Worm (Caenorhabditis elegans): ENCODE results near the gene T09F3.7.
A peak's percentile ranks its signal among the peaks of the same experiment; 100 is the strongest.

DNA sequence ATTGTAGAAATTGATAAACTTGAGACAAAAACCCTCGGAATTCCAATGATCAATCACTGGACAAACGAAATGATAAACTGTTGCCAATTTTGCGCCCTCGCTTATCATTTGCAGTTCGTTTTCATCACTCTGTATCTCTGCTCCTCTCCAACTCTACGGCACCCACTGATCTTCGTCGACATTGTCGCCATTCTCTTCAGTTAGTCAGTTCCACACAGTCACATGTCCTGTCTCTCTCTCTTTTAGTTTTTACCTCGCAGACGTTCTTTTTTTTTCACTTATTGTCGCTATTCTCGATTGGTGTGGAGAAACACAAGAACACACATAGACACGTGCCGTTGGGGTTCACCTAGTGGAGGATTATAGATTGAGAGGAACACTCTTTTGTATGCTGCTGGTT lies 1.9 kb upstream of the T09F3.7 start:
- TF ChIP-seq zag-1 (tag; optimal IDR thresholded peaks at IDR 0.05) (no peak), snpc-4 (tag; optimal IDR thresholded peaks at IDR 0.05) (peak; percentile 17), R02D3.7 (tag; optimal IDR thresholded peaks at IDR 0.05) (no peak)
